Worm (Caenorhabditis elegans) whole organism, L4 larva: ENCODE data around the gene cnnm-1.

Source experiments
- D1046.2 ChIP-seq: fragments of 200-800 bp; sonication (Bioruptor generic); IDR thresholded peaks from 2 replicates; pipeline ENCODE4 v1.3.6; 2022; ENCODE audit warnings: missing genetic modification characterization, missing compliant biosample characterization
- F10B5.3 ChIP-seq: sonication (generic microtip); optimal IDR thresholded peaks from 2 replicates; lab custom pipeline; 2016; ENCODE audit warnings: mild to moderate bottlenecking, missing genetic modification characterization, missing compliant biosample characterization
- F26F4.8 ChIP-seq: fragments of 200-800 bp; sonication (Bioruptor generic); conservative IDR thresholded peaks from 2 replicates; pipeline ENCODE4 v1.3.6; 2022; ENCODE audit warnings: missing genetic modification characterization, missing compliant biosample characterization
- F44E2.7 ChIP-seq: fragments of 200-800 bp; sonication (Bioruptor generic); IDR thresholded peaks from 2 replicates; pipeline ENCODE4 v2.1.2; 2022; ENCODE audit warnings: missing genetic modification characterization, missing compliant biosample characterization
- F49E8.2 ChIP-seq: sonication (generic microtip); optimal IDR thresholded peaks from 2 replicates; lab custom pipeline; 2016; ENCODE audit warnings: missing compliant biosample characterization, mild to moderate bottlenecking, missing genetic modification characterization, borderline replicate concordance
- R02D3.7 ChIP-seq: fragments of 150-350 bp; sonication (generic microtip); optimal IDR thresholded peaks from 3 replicates; lab custom pipeline; 2014; ENCODE audit warnings: missing biosample characterization, missing genetic modification characterization
- T20F7.1 ChIP-seq: fragments of 200-800 bp; sonication (Bioruptor generic); optimal IDR thresholded peaks from 2 replicates; lab custom pipeline; 2018; ENCODE audit warnings: mild to moderate bottlenecking, missing genetic modification characterization, missing compliant biosample characterization
- ZK337.2 ChIP-seq: fragments of 200-800 bp; sonication (Bioruptor generic); IDR thresholded peaks from 2 replicates; pipeline ENCODE4 v1.3.6; 2022; ENCODE audit warnings: missing genetic modification reagents, missing genetic modification characterization, missing compliant biosample characterization
- aly-2 ChIP-seq: sonication (generic microtip); optimal IDR thresholded peaks from 2 replicates; lab custom pipeline; 2018; ENCODE audit warnings: missing biosample characterization, missing genetic modification characterization
- ama-1 ChIP-seq: fragments of 150-350 bp; optimal IDR thresholded peaks from 2 replicates; lab custom pipeline; 2014; ENCODE audit warnings: inconsistent platforms, mixed read lengths
- arid-1 ChIP-seq: fragments of 200-800 bp; sonication (Bioruptor generic); conservative IDR thresholded peaks from 2 replicates; pipeline ENCODE4 v1.3.6; 2022; ENCODE audit warnings: missing genetic modification reagents, missing genetic modification characterization, missing compliant biosample characterization
- ceh-32 ChIP-seq: sonication (generic microtip); optimal IDR thresholded peaks from 2 replicates; lab custom pipeline; 2016; ENCODE audit warnings: mild to moderate bottlenecking, missing genetic modification characterization, missing compliant biosample characterization; ENCODE audit not compliant: poor library complexity
- ces-1 ChIP-seq: fragments of 150-350 bp; sonication (generic microtip); optimal IDR thresholded peaks from 4 replicates; lab custom pipeline; 2014; ENCODE audit warnings: missing biosample characterization, missing genetic modification reagents, missing genetic modification characterization
- cey-2 ChIP-seq: sonication (generic microtip); optimal IDR thresholded peaks from 3 replicates; lab custom pipeline; 2017; ENCODE audit warnings: missing genetic modification characterization, mild to moderate bottlenecking, missing compliant biosample characterization, antibody characterized with exemption, borderline replicate concordance; ENCODE audit not compliant: insufficient read depth
- ctbp-1 ChIP-seq: fragments of 200-800 bp; sonication (Bioruptor generic); IDR thresholded peaks from 2 replicates; pipeline ENCODE4 v1.3.6; 2022; ENCODE audit warnings: missing genetic modification reagents, missing genetic modification characterization, missing compliant biosample characterization
- daf-12 ChIP-seq: fragments of 150-350 bp; optimal IDR thresholded peaks from 2 replicates; lab custom pipeline; 2014; ENCODE audit warnings: missing biosample characterization, missing genetic modification reagents, missing genetic modification characterization
- daf-16 ChIP-seq, 3 experiments: sonication (generic microtip); optimal IDR thresholded peaks; 2 replicates each; lab custom pipeline; 2016 to 2017; ENCODE audit warnings: missing genetic modification characterization in 3 of 3, missing genetic modification reagents in 3 of 3, mild to moderate bottlenecking in 2 of 3, missing compliant biosample characterization in 2 of 3, missing biosample characterization in 1 of 3, moderate library complexity in 1 of 3
- daf-19 ChIP-seq: fragments of 200-800 bp; sonication (Bioruptor generic); conservative IDR thresholded peaks from 2 replicates; pipeline ENCODE4 v1.3.6; 2022; ENCODE audit warnings: missing genetic modification characterization, missing compliant biosample characterization
- dpl-1 ChIP-seq: fragments of 150-350 bp; optimal IDR thresholded peaks from 2 replicates; lab custom pipeline; 2014; ENCODE audit warnings: missing biosample characterization, missing genetic modification reagents, missing genetic modification characterization
- duxl-1 ChIP-seq: sonication (generic microtip); optimal IDR thresholded peaks from 2 replicates; lab custom pipeline; 2016; ENCODE audit warnings: mild to moderate bottlenecking, missing genetic modification characterization, moderate library complexity, missing compliant biosample characterization; ENCODE audit not compliant: poor library complexity
- egl-27 ChIP-seq: sonication (generic microtip); optimal IDR thresholded peaks from 3 replicates; lab custom pipeline; 2017; ENCODE audit warnings: missing biosample characterization, missing genetic modification reagents, missing genetic modification characterization
- egl-43 ChIP-seq: fragments of 200-800 bp; sonication (Bioruptor generic); IDR thresholded peaks from 2 replicates; pipeline ENCODE4 v1.3.6; 2022; ENCODE audit warnings: missing genetic modification reagents, missing genetic modification characterization, missing compliant biosample characterization
- fkh-10 ChIP-seq: fragments of 150-350 bp; optimal IDR thresholded peaks from 2 replicates; lab custom pipeline; 2014; ENCODE audit warnings: missing biosample characterization, missing genetic modification reagents, missing genetic modification characterization
- gei-8 ChIP-seq: fragments of 200-800 bp; sonication (Bioruptor generic); optimal IDR thresholded peaks from 2 replicates; lab custom pipeline; 2018; ENCODE audit warnings: mild to moderate bottlenecking, missing genetic modification characterization, missing compliant biosample characterization
- hlh-30 ChIP-seq: sonication (generic microtip); optimal IDR thresholded peaks from 2 replicates; lab custom pipeline; 2017; ENCODE audit warnings: antibody characterized with exemption, mild to moderate bottlenecking, missing genetic modification characterization, missing compliant biosample characterization; ENCODE audit not compliant: insufficient read depth
- hmg-1.1 ChIP-seq: fragments of 200-800 bp; sonication (Bioruptor generic); IDR thresholded peaks from 2 replicates; pipeline ENCODE4 v1.3.6; 2022; ENCODE audit warnings: missing genetic modification reagents, missing genetic modification characterization, missing compliant biosample characterization
- jun-1 ChIP-seq: fragments of 150-350 bp; optimal IDR thresholded peaks from 2 replicates; lab custom pipeline; 2014; ENCODE audit warnings: missing biosample characterization, missing genetic modification reagents, missing genetic modification characterization
- lin-13 ChIP-seq: fragments of 150-350 bp; optimal IDR thresholded peaks from 2 replicates; lab custom pipeline; 2014; ENCODE audit warnings: missing biosample characterization, missing genetic modification reagents, missing genetic modification characterization
- lin-15B ChIP-seq: fragments of 150-350 bp; sonication (generic microtip); optimal IDR thresholded peaks from 3 replicates; lab custom pipeline; 2014; ENCODE audit warnings: missing biosample characterization, missing genetic modification characterization
- lin-29 ChIP-seq: fragments of 200-800 bp; sonication (Bioruptor generic); IDR thresholded peaks from 2 replicates; pipeline ENCODE4 v1.3.6; 2022; ENCODE audit warnings: missing genetic modification reagents, missing genetic modification characterization, missing compliant biosample characterization
- lir-3 ChIP-seq: sonication (generic microtip); optimal IDR thresholded peaks from 2 replicates; lab custom pipeline; 2016; ENCODE audit warnings: mild to moderate bottlenecking, missing genetic modification characterization, missing compliant biosample characterization
- mxl-3 ChIP-seq: fragments of 200-800 bp; sonication (Bioruptor generic); optimal IDR thresholded peaks from 2 replicates; lab custom pipeline; 2018; ENCODE audit warnings: mild to moderate bottlenecking, missing genetic modification characterization, missing compliant biosample characterization
- nhr-111 ChIP-seq: fragments of 200-800 bp; sonication (Bioruptor generic); optimal IDR thresholded peaks from 2 replicates; lab custom pipeline; 2018; ENCODE audit warnings: mild to moderate bottlenecking, missing genetic modification characterization, missing compliant biosample characterization
- nhr-25 ChIP-seq: sonication (generic microtip); optimal IDR thresholded peaks from 2 replicates; lab custom pipeline; 2017; ENCODE audit warnings: missing genetic modification characterization, mild to moderate bottlenecking, missing compliant biosample characterization, antibody characterized with exemption, moderate library complexity, borderline replicate concordance; ENCODE audit not compliant: insufficient read depth
- nhr-41 ChIP-seq: fragments of 200-800 bp; sonication (Bioruptor generic); IDR thresholded peaks from 2 replicates; pipeline ENCODE4 v1.3.6; 2022; ENCODE audit warnings: missing genetic modification reagents, missing genetic modification characterization, missing compliant biosample characterization
- nhr-42 ChIP-seq: fragments of 200-800 bp; sonication (Bioruptor generic); IDR thresholded peaks from 2 replicates; pipeline ENCODE4 v1.3.6; 2022; ENCODE audit warnings: missing genetic modification characterization, missing compliant biosample characterization
- nhr-6 ChIP-seq: fragments of 150-350 bp; optimal IDR thresholded peaks from 2 replicates; lab custom pipeline; 2014; ENCODE audit warnings: missing biosample characterization, missing genetic modification characterization
- nhr-76 ChIP-seq: fragments of 150-350 bp; optimal IDR thresholded peaks from 2 replicates; lab custom pipeline; 2014; ENCODE audit warnings: missing biosample characterization, missing genetic modification characterization
- pha-4 ChIP-seq, 2 experiments: fragments of 150-350 bp in 1 of 2; fragments of 200-800 bp in 1 of 2; sonication (Bioruptor generic) in 1 of 2; IDR thresholded peaks in 1 of 2; optimal IDR thresholded peaks in 1 of 2; 2 replicates each; pipeline versions ENCODE4 v1.3.6 to Lab custom; 2014 to 2022; ENCODE audit warnings: missing genetic modification characterization in 2 of 2, missing genetic modification reagents in 2 of 2, missing biosample characterization in 1 of 2, missing compliant biosample characterization in 1 of 2
- rbr-2 ChIP-seq: sonication (generic microtip); optimal IDR thresholded peaks from 2 replicates; lab custom pipeline; 2016; ENCODE audit warnings: missing genotype, missing genetic modification characterization, missing compliant biosample characterization
- sdz-12 ChIP-seq: fragments of 200-800 bp; sonication (Bioruptor generic); optimal IDR thresholded peaks from 2 replicates; lab custom pipeline; 2018; ENCODE audit warnings: mild to moderate bottlenecking, missing genetic modification characterization, missing compliant biosample characterization
- skn-1 ChIP-seq: fragments of 150-350 bp; optimal IDR thresholded peaks from 2 replicates; lab custom pipeline; 2014; ENCODE audit warnings: missing biosample characterization, missing genetic modification characterization
- tag-97 ChIP-seq: fragments of 200-800 bp; sonication (Bioruptor generic); IDR thresholded peaks from 2 replicates; pipeline ENCODE4 v1.3.6; 2022; ENCODE audit warnings: missing genetic modification characterization, missing compliant biosample characterization
- tra-1 ChIP-seq: fragments of 200-800 bp; sonication (Bioruptor generic); IDR thresholded peaks from 2 replicates; pipeline ENCODE4 v1.3.6; 2022; ENCODE audit warnings: missing genetic modification reagents, missing genetic modification characterization, missing compliant biosample characterization
- unc-130 ChIP-seq: sonication (generic microtip); optimal IDR thresholded peaks from 2 replicates; lab custom pipeline; 2016; ENCODE audit warnings: missing genetic modification reagents, missing genetic modification characterization, missing compliant biosample characterization
- unc-39 ChIP-seq: sonication (generic microtip); optimal IDR thresholded peaks from 2 replicates; lab custom pipeline; 2017; ENCODE audit warnings: missing biosample characterization, missing genetic modification characterization
- unc-62 ChIP-seq, 3 experiments: fragments of 150-350 bp in 1 of 3; sonication (generic microtip); optimal IDR thresholded peaks in 2 of 3; peaks in 1 of 3; 1 replicate in 1 of 3; 2 replicates in 2 of 3; lab custom pipeline; 2014 to 2017; ENCODE audit warnings: missing biosample characterization in 3 of 3, missing genetic modification characterization in 3 of 3, missing genetic modification reagents in 3 of 3, missing genotype in 1 of 3
- zfp-3 ChIP-seq: fragments of 200-800 bp; sonication (Bioruptor generic); conservative IDR thresholded peaks from 2 replicates; pipeline ENCODE4 v1.3.6; 2022; ENCODE audit warnings: missing genetic modification reagents, missing genetic modification characterization, missing compliant biosample characterization
- zip-2 ChIP-seq: fragments of 150-350 bp; optimal IDR thresholded peaks from 2 replicates; lab custom pipeline; 2014; ENCODE audit warnings: missing biosample characterization, missing genetic modification characterization
- ztf-11 ChIP-seq: fragments of 150-350 bp; optimal IDR thresholded peaks from 2 replicates; lab custom pipeline; 2014; ENCODE audit warnings: missing biosample characterization, missing genetic modification characterization

The cnnm-1 gene

DNA sequence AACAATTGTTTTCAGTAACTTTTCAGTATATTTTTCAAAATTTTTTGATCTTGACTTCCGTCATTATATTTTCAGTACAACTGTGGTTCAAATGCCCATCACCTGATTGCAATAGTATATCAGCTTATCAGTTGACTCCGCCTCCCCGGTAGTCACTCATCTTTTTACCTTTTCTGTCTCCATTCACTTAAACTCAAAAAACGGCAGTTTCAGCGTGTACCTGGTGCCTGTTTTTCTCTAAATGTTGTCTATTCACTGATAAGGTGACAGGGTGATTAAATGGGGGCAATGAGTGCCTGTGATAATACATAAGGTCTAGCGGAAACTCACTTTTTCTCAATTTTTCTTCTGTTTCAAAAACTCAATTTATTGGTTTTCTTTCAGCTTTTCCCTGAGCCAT, 38.6 kb upstream of the cnnm-1 start, which contains the start of gene ZK550.2:
TSS of gene ZK550.2 (plus strand) at position 385 of the 400 bp plus-strand sequence.
- TF ChIP-seq egl-43 (GFP tag; lab: Robert Waterston, UW) (no peak), fkh-10 (GFP tag; lab: Kevin White, UChicago) (no peak), daf-16 (GFP tag; optimal IDR thresholded peaks at IDR 0.05; lab: Kevin White, UChicago) (peak in 1 of 2 experiments; percentile 32), daf-16 (tag; optimal IDR thresholded peaks at IDR 0.05; lab: Kevin White, UChicago) (peak; percentile 95), lir-3 (tag; lab: Kevin White, UChicago) (no peak), jun-1 (tag; lab: Kevin White, UChicago) (peak; percentile 51), F49E8.2 (tag; lab: Kevin White, UChicago) (no peak), skn-1 (tag; lab: Kevin White, UChicago) (no peak), unc-130 (GFP tag; lab: Kevin White, UChicago) (no peak), hmg-1.1 (GFP tag; lab: Robert Waterston, UW) (no peak), ztf-11 (tag; lab: Kevin White, UChicago) (no peak), nhr-76 (no peak), nhr-111 (GFP tag; lab: Kevin White, UChicago) (no peak), ama-1 (lab: Kevin White, UChicago) (no peak), ceh-32 (tag; lab: Kevin White, UChicago) (no peak), nhr-42 (GFP tag; lab: Robert Waterston, UW) (no peak), R02D3.7 (tag; lab: Kevin White, UChicago) (no peak), tra-1 (peak; percentile 87), zfp-3 (GFP tag; lab: Robert Waterston, UW) (no peak), unc-62 (GFP tag; optimal IDR thresholded peaks at IDR 0.05 in 1 of 2; lab: Kevin White, UChicago) (peak in 1 of 2 experiments; percentile 63), unc-62 (tag; optimal IDR thresholded peaks at IDR 0.05; lab: Kevin White, UChicago) (no peak), egl-27 (no peak), nhr-41 (peak; percentile 84), ZK337.2 (GFP tag; lab: Robert Waterston, UW) (no peak), ctbp-1 (GFP tag; lab: Robert Waterston, UW) (no peak), T20F7.1 (GFP tag; lab: Kevin White, UChicago) (no peak), daf-12 (tag; lab: Kevin White, UChicago) (no peak), aly-2 (tag; lab: Kevin White, UChicago) (no peak), gei-8 (GFP tag; lab: Kevin White, UChicago) (no peak), F44E2.7 (no peak), nhr-6 (tag; lab: Kevin White, UChicago) (no peak), zip-2 (peak; percentile 10), duxl-1 (no peak), arid-1 (GFP tag; lab: Robert Waterston, UW) (peak; percentile 56; the same call in 1 of the 2 replicates), rbr-2 (no peak), lin-29 (GFP tag; lab: Robert Waterston, UW) (no peak), lin-15B (tag; lab: Kevin White, UChicago) (no peak), ces-1 (GFP tag; lab: Kevin White, UChicago) (no peak), unc-39 (tag; lab: Kevin White, UChicago) (no peak), sdz-12 (GFP tag; lab: Kevin White, UChicago) (no peak), cey-2 (no peak), F26F4.8 (GFP tag; lab: Robert Waterston, UW) (no peak), pha-4 (GFP tag; IDR thresholded peaks at IDR 0.05; lab: Robert Waterston, UW) (no peak), pha-4 (tag; optimal IDR thresholded peaks at IDR 0.05; lab: Kevin White, UChicago) (no peak), F10B5.3 (tag; lab: Kevin White, UChicago) (no peak), D1046.2 (GFP tag; lab: Robert Waterston, UW) (no peak), hlh-30 (tag; lab: Kevin White, UChicago) (peak; percentile 74), daf-19 (no peak), nhr-25 (tag; lab: Kevin White, UChicago) (no peak), dpl-1 (GFP tag; lab: Kevin White, UChicago) (no peak), mxl-3 (GFP tag; lab: Kevin White, UChicago) (peak; percentile 60), lin-13 (GFP tag; lab: Kevin White, UChicago) (no peak), tag-97 (no peak)
